Fruit fly (Drosophila melanogaster): ENCODE measurements around the gene CG5611.

The CG5611 gene

dm6 chr3R:27605534-27606250 is 30.2 kb downstream of the CG5611 start:
- TF ChIP-seq CG17801 (GFP tag; optimal IDR thresholded peaks at IDR 0.05; ENCODE audit: partially characterized antibody) = peak; percentile 5

- no peak for TF ChIP-seq CG17801 (GFP tag; optimal IDR thresholded peaks at IDR 0.05; ENCODE audit: partially characterized antibody)
Measured at dm6 chr3R:27604636-27605443, 31.0 kb downstream of the CG5611 start.

- TF ChIP-seq CG17801 (GFP tag; optimal IDR thresholded peaks at IDR 0.05; ENCODE audit: partially characterized antibody) = no peak
Measured at dm6 chr3R:27603671-27604070, 32.2 kb downstream of the CG5611 start.

- TF ChIP-seq CG17801 (GFP tag; optimal IDR thresholded peaks at IDR 0.05; ENCODE audit: partially characterized antibody) = no peak
Measured at dm6 chr3R:27597258-27597657, 38.6 kb downstream of the CG5611 start.

- no peak for TF ChIP-seq CG17801 (GFP tag; optimal IDR thresholded peaks at IDR 0.05; ENCODE audit: partially characterized antibody)
Measured at dm6 chr3R:27595979-27596378, 39.9 kb downstream of the CG5611 start, which contains the start of gene CG5639. CG5639 (minus strand) TSS chr3R:27596130.

dm6 chr3R:27593580-27594187 is 42.2 kb downstream of the CG5611 start:
- TF ChIP-seq CG17801 (GFP tag; optimal IDR thresholded peaks at IDR 0.05; ENCODE audit: partially characterized antibody) = no peak

dm6 chr3R:27593174-27593573 is 42.7 kb downstream of the CG5611 start:
- no peak for TF ChIP-seq CG17801 (GFP tag; optimal IDR thresholded peaks at IDR 0.05; ENCODE audit: partially characterized antibody)

All from ovary, adult (tissue).